Worm (Caenorhabditis elegans) whole organism, L2 larva: ENCODE data around the gene F21C10.11.
A peak's percentile ranks its signal among the peaks of the same experiment; 100 is the strongest.

Experiments
- Y55F3AM.14 ChIP-seq: fragments of 200-800 bp; sonication (Bioruptor generic); optimal IDR thresholded peaks from 2 replicates; lab custom pipeline; 2018; ENCODE audit warnings: mild to moderate bottlenecking, missing genetic modification characterization, missing compliant biosample characterization
- ZK546.5 ChIP-seq: sonication (generic microtip); optimal IDR thresholded peaks from 2 replicates; lab custom pipeline; 2017; ENCODE audit warnings: missing biosample characterization, missing genetic modification characterization
- alr-1 ChIP-seq: fragments of 150-350 bp; optimal IDR thresholded peaks from 2 replicates; lab custom pipeline; 2014; ENCODE audit warnings: missing biosample characterization, missing genetic modification characterization
- aly-2 ChIP-seq: fragments of 150-350 bp; optimal IDR thresholded peaks from 2 replicates; lab custom pipeline; 2014; ENCODE audit warnings: missing biosample characterization, missing genetic modification characterization
- ama-1 ChIP-seq: fragments of 150-350 bp; optimal IDR thresholded peaks from 2 replicates; lab custom pipeline; 2018; ENCODE audit warnings: inconsistent platforms
- ceh-16 ChIP-seq: fragments of 150-350 bp; optimal IDR thresholded peaks from 2 replicates; lab custom pipeline; 2014; ENCODE audit warnings: missing biosample characterization, missing genetic modification characterization
- dmd-4 ChIP-seq: sonication (generic microtip); optimal IDR thresholded peaks from 2 replicates; lab custom pipeline; 2017; ENCODE audit warnings: missing biosample characterization, missing genetic modification characterization
- elt-1 ChIP-seq: fragments of 150-350 bp; optimal IDR thresholded peaks from 2 replicates; lab custom pipeline; 2014; ENCODE audit warnings: missing biosample characterization, missing genetic modification characterization
- fos-1 ChIP-seq: fragments of 150-350 bp; optimal IDR thresholded peaks from 2 replicates; lab custom pipeline; 2014; ENCODE audit warnings: missing biosample characterization, missing genetic modification characterization
- gmeb-1 ChIP-seq: fragments of 150-350 bp; optimal IDR thresholded peaks from 2 replicates; lab custom pipeline; 2014; ENCODE audit warnings: missing biosample characterization, missing genetic modification characterization
- lin-13 ChIP-seq: fragments of 150-350 bp; optimal IDR thresholded peaks from 2 replicates; lab custom pipeline; 2014; ENCODE audit warnings: missing biosample characterization, missing genetic modification reagents, missing genetic modification characterization
- lin-39 ChIP-seq: fragments of 150-350 bp; optimal IDR thresholded peaks from 2 replicates; lab custom pipeline; 2014; ENCODE audit warnings: missing biosample characterization, missing genetic modification reagents, missing genetic modification characterization
- lsy-2 ChIP-seq, 2 experiments: fragments of 150-350 bp in 1 of 2; sonication (generic microtip) in 1 of 2; optimal IDR thresholded peaks; 2 replicates each; lab custom pipeline; 2014 to 2017; ENCODE audit warnings: missing biosample characterization in 2 of 2, missing genetic modification characterization in 2 of 2
- mbf-1 ChIP-seq: sonication (generic microtip); optimal IDR thresholded peaks from 2 replicates; lab custom pipeline; 2017; ENCODE audit warnings: missing biosample characterization, missing genetic modification characterization
- mdl-1 ChIP-seq, 2 experiments: fragments of 150-350 bp in 1 of 2; sonication (generic microtip) in 1 of 2; optimal IDR thresholded peaks; 2 replicates each; lab custom pipeline; 2017; ENCODE audit warnings: missing biosample characterization in 2 of 2, missing genetic modification characterization in 2 of 2
- nhr-10 ChIP-seq: sonication (generic microtip); optimal IDR thresholded peaks from 2 replicates; lab custom pipeline; 2017; ENCODE audit warnings: missing biosample characterization, missing genetic modification characterization
- nhr-11 ChIP-seq: fragments of 150-350 bp; optimal IDR thresholded peaks from 2 replicates; lab custom pipeline; 2014; ENCODE audit warnings: missing biosample characterization, missing genetic modification characterization
- nhr-12 ChIP-seq: fragments of 150-350 bp; optimal IDR thresholded peaks from 2 replicates; lab custom pipeline; 2014; ENCODE audit warnings: missing biosample characterization, missing genetic modification characterization
- nhr-129 ChIP-seq: fragments of 150-350 bp; optimal IDR thresholded peaks from 2 replicates; lab custom pipeline; 2014; ENCODE audit warnings: missing biosample characterization, missing genetic modification characterization
- nhr-21 ChIP-seq: fragments of 150-350 bp; optimal IDR thresholded peaks from 2 replicates; lab custom pipeline; 2014; ENCODE audit warnings: missing biosample characterization, missing genetic modification characterization
- nhr-23 ChIP-seq: fragments of 150-350 bp; optimal IDR thresholded peaks from 2 replicates; lab custom pipeline; 2014; ENCODE audit warnings: missing biosample characterization, missing genetic modification reagents, missing genetic modification characterization
- nhr-25 ChIP-seq: fragments of 150-350 bp; sonication (generic microtip); optimal IDR thresholded peaks from 3 replicates; lab custom pipeline; 2014; ENCODE audit warnings: missing biosample characterization, missing genetic modification characterization
- nhr-6 ChIP-seq: fragments of 150-350 bp; optimal IDR thresholded peaks from 2 replicates; lab custom pipeline; 2014; ENCODE audit warnings: missing biosample characterization, missing genetic modification characterization
- nhr-77 ChIP-seq: fragments of 150-350 bp; optimal IDR thresholded peaks from 2 replicates; lab custom pipeline; 2014; ENCODE audit warnings: missing biosample characterization, missing genetic modification characterization
- peb-1 ChIP-seq: fragments of 150-350 bp; optimal IDR thresholded peaks from 2 replicates; lab custom pipeline; 2014; ENCODE audit warnings: missing biosample characterization, missing genetic modification characterization
- sem-4 ChIP-seq: fragments of 150-350 bp; optimal IDR thresholded peaks from 2 replicates; lab custom pipeline; 2014; ENCODE audit warnings: missing biosample characterization, missing genetic modification reagents, missing genetic modification characterization
- skn-1 ChIP-seq: sonication (generic microtip); optimal IDR thresholded peaks from 2 replicates; lab custom pipeline; 2017; ENCODE audit warnings: missing biosample characterization, missing genetic modification characterization
- sma-3 ChIP-seq: sonication (generic microtip); optimal IDR thresholded peaks from 2 replicates; lab custom pipeline; 2016; ENCODE audit warnings: missing genetic modification reagents, missing genetic modification characterization, missing compliant biosample characterization
- sma-9 ChIP-seq, 2 experiments: fragments of 150-350 bp in 1 of 2; sonication (generic microtip) in 1 of 2; optimal IDR thresholded peaks; 2 replicates each; lab custom pipeline; 2014 to 2016; ENCODE audit warnings: missing genetic modification characterization in 2 of 2, mild to moderate bottlenecking in 1 of 2, missing biosample characterization in 1 of 2, missing compliant biosample characterization in 1 of 2, missing genetic modification reagents in 1 of 2, moderate library complexity in 1 of 2
- snpc-4 ChIP-seq: fragments of 150-350 bp; optimal IDR thresholded peaks from 2 replicates; lab custom pipeline; 2014; ENCODE audit warnings: missing biosample characterization, missing genetic modification characterization
- unc-55 ChIP-seq: fragments of 150-350 bp; sonication (generic microtip); optimal IDR thresholded peaks from 3 replicates; lab custom pipeline; 2014; ENCODE audit warnings: missing biosample characterization, missing genetic modification reagents, missing genetic modification characterization
- unc-62 ChIP-seq: fragments of 150-350 bp; optimal IDR thresholded peaks from 2 replicates; lab custom pipeline; 2014; ENCODE audit warnings: missing biosample characterization, missing genetic modification reagents, missing genetic modification characterization
- ztf-11 ChIP-seq: sonication (generic microtip); optimal IDR thresholded peaks from 2 replicates; lab custom pipeline; 2017; ENCODE audit warnings: missing biosample characterization, missing genetic modification characterization

The F21C10.11 gene

ce11 chrV:9146849-9147557 is 23.7 kb downstream of the F21C10.11 start, which contains the start of gene spl-2:
Gene spl-2 (minus strand): TSS chrV:9146899.
- no peak for TF ChIP-seq lin-39 (tag; lab: Kevin White, UChicago)
- no peak for TF ChIP-seq Y55F3AM.14 (GFP tag; lab: Kevin White, UChicago)
- peak; percentile 29 for TF ChIP-seq sma-3
- TF ChIP-seq nhr-23, result no peak
- peak; percentile 47 for TF ChIP-seq nhr-25
- TF ChIP-seq fos-1 (tag; lab: Kevin White, UChicago), result no peak
- TF ChIP-seq nhr-129 (tag; lab: Kevin White, UChicago), result peak; percentile 23
- peak; percentile 50 for TF ChIP-seq nhr-21 (tag; lab: Kevin White, UChicago)
- TF ChIP-seq ztf-11 (tag; lab: Kevin White, UChicago), result no peak
- no peak for TF ChIP-seq aly-2 (tag; lab: Kevin White, UChicago)
- no peak for TF ChIP-seq skn-1 (tag; lab: Kevin White, UChicago)
- peak; percentile 35 for TF ChIP-seq sma-9 (GFP tag; optimal IDR thresholded peaks at IDR 0.05; lab: Kevin White, UChicago)
- TF ChIP-seq sma-9 (tag; optimal IDR thresholded peaks at IDR 0.05; lab: Kevin White, UChicago), result no peak

ce11 chrV:9148151-9148550 is 24.9 kb downstream of the F21C10.11 start:
- TF ChIP-seq ztf-11 (tag; lab: Kevin White, UChicago) (no peak), fos-1 (tag; lab: Kevin White, UChicago) (no peak), sma-9 (GFP tag; optimal IDR thresholded peaks at IDR 0.05; lab: Kevin White, UChicago) (peak; percentile 54), sma-9 (tag; optimal IDR thresholded peaks at IDR 0.05; lab: Kevin White, UChicago) (no peak)
- TF ChIP-seq, all 48 proteins: peak for 1

ce11 chrV:9152339-9152738 is 29.1 kb downstream of the F21C10.11 start:
- TF ChIP-seq sma-9 (GFP tag; optimal IDR thresholded peaks at IDR 0.05; lab: Kevin White, UChicago), result peak; percentile 67
- no peak for TF ChIP-seq sma-9 (tag; optimal IDR thresholded peaks at IDR 0.05; lab: Kevin White, UChicago)
- TF ChIP-seq unc-55 (GFP tag; lab: Kevin White, UChicago), result no peak

ce11 chrV:9154772-9155171 is 31.5 kb downstream of the F21C10.11 start, which contains the start of gene B0222.5:
Gene B0222.5 (minus strand): TSS chrV:9154872.
- no peak for TF ChIP-seq alr-1 (tag; lab: Kevin White, UChicago)
- no peak for TF ChIP-seq nhr-21 (tag; lab: Kevin White, UChicago)
- no peak for TF ChIP-seq unc-62 (GFP tag; lab: Kevin White, UChicago)
- TF ChIP-seq snpc-4, result no peak
- TF ChIP-seq sem-4 (tag; lab: Kevin White, UChicago), result no peak
- TF ChIP-seq lin-13 (GFP tag; lab: Kevin White, UChicago), result no peak
- no peak for TF ChIP-seq ama-1 (lab: Kevin White, UChicago)
- TF ChIP-seq peb-1 (tag; lab: Kevin White, UChicago), result no peak
- no peak for TF ChIP-seq nhr-11 (tag; lab: Kevin White, UChicago)
- no peak for TF ChIP-seq nhr-77 (tag; lab: Kevin White, UChicago)
- TF ChIP-seq gmeb-1, result no peak
- TF ChIP-seq lsy-2 (tag; optimal IDR thresholded peaks at IDR 0.05; lab: Kevin White, UChicago), result no peak
- TF ChIP-seq nhr-12 (tag; lab: Kevin White, UChicago), result no peak
- TF ChIP-seq mdl-1 (tag; optimal IDR thresholded peaks at IDR 0.05; lab: Kevin White, UChicago), result no peak

- TF ChIP-seq ztf-11 (tag; lab: Kevin White, UChicago) (no peak), nhr-10 (tag; lab: Kevin White, UChicago) (no peak), nhr-6 (tag; lab: Kevin White, UChicago) (no peak), ceh-16 (tag; lab: Kevin White, UChicago) (no peak), mbf-1 (tag; lab: Kevin White, UChicago) (no peak), nhr-11 (tag; lab: Kevin White, UChicago) (no peak), ZK546.5 (tag; lab: Kevin White, UChicago) (no peak), dmd-4 (no peak), unc-55 (GFP tag; lab: Kevin White, UChicago) (no peak), nhr-77 (tag; lab: Kevin White, UChicago) (no peak), snpc-4 (no peak), elt-1 (no peak), gmeb-1 (no peak)
These were observed 32.3 kb downstream of the F21C10.11 start for ce11 chrV:9155616-9156015.
